Fruit fly (Drosophila melanogaster) whole organism, embryonic: Measurements from ENCODE around the gene CG12974.

Experiments
- ATbp ChIP-seq: fragments of 200-800 bp; sonication (Bioruptor generic); optimal IDR thresholded peaks from 2 replicates; lab custom pipeline; 2017; ENCODE audit warnings: missing biosample characterization, mild to moderate bottlenecking, missing genetic modification characterization, missing genetic modification reagents
- Adf1 ChIP-seq: fragments of 200-800 bp; sonication (Bioruptor generic); IDR thresholded peaks from 2 replicates; pipeline ENCODE4 v1.3.6; 2022; ENCODE audit warnings: missing biosample characterization, missing genetic modification characterization
- Awh ChIP-seq: fragments of 200-800 bp; sonication (Bioruptor generic); IDR thresholded peaks from 2 replicates; pipeline ENCODE4, ENCODE4 v1.3.6; 2022; ENCODE audit warnings: missing biosample characterization, missing genetic modification characterization
- CG10543 ChIP-seq: fragments of 200-800 bp; sonication (Bioruptor generic); optimal IDR thresholded peaks from 3 replicates; lab custom pipeline; 2017; ENCODE audit warnings: missing biosample characterization, mild to moderate bottlenecking, missing genetic modification characterization, moderate library complexity
- CG14050 ChIP-seq: fragments of 200-800 bp; sonication (Bioruptor generic); IDR thresholded peaks from 3 replicates; pipeline ENCODE4 v1.3.6; 2022; ENCODE audit warnings: missing biosample characterization, missing genetic modification characterization
- CG14667 ChIP-seq: fragments of 200-800 bp; sonication (Bioruptor generic); IDR thresholded peaks from 2 replicates; pipeline ENCODE4 v1.3.6; 2022; ENCODE audit warnings: missing biosample characterization, missing genetic modification characterization
- CG15514 ChIP-seq: fragments of 200-800 bp; sonication (Bioruptor generic); optimal IDR thresholded peaks from 3 replicates; lab custom pipeline; 2017; ENCODE audit warnings: missing biosample characterization, missing genetic modification characterization, mild to moderate bottlenecking, moderate library complexity, missing genetic modification reagents
- CG17568 ChIP-seq: fragments of 200-800 bp; sonication (Bioruptor generic); optimal IDR thresholded peaks from 2 replicates; lab custom pipeline; 2018; ENCODE audit warnings: missing biosample characterization, mild to moderate bottlenecking, missing genetic modification characterization, moderate library complexity
- CG2875 ChIP-seq: fragments of 200-800 bp; sonication (Bioruptor generic); optimal IDR thresholded peaks from 2 replicates; lab custom pipeline; 2017; ENCODE audit warnings: missing biosample characterization, mild to moderate bottlenecking, missing genetic modification characterization, missing genetic modification reagents
- CG34422 ChIP-seq: fragments of 200-800 bp; sonication (Bioruptor generic); IDR thresholded peaks from 3 replicates; pipeline ENCODE4 v1.3.6; 2022; ENCODE audit warnings: missing biosample characterization, missing genetic modification characterization
- CG4360 ChIP-seq: fragments of 200-800 bp; sonication (Bioruptor generic); IDR thresholded peaks from 2 replicates; pipeline ENCODE4 v1.3.6; 2022; ENCODE audit warnings: missing biosample characterization, missing genetic modification characterization
- CG43689 ChIP-seq: fragments of 200-800 bp; sonication (Bioruptor generic); IDR thresholded peaks from 2 replicates; pipeline ENCODE4 v1.3.6; 2022; ENCODE audit warnings: missing biosample characterization, missing genetic modification characterization
- CG4424 ChIP-seq: fragments of 200-800 bp; sonication (Bioruptor generic); optimal IDR thresholded peaks from 3 replicates; lab custom pipeline; 2016; ENCODE audit warnings: missing biosample characterization, missing genetic modification characterization
- CG6689 ChIP-seq: fragments of 200-800 bp; sonication (Bioruptor generic); IDR thresholded peaks from 2 replicates; pipeline ENCODE4 v1.3.6; 2022; ENCODE audit warnings: missing biosample characterization, missing genetic modification characterization
- CG6854 ChIP-seq: fragments of 200-800 bp; sonication (Bioruptor generic); optimal IDR thresholded peaks from 3 replicates; lab custom pipeline; 2017; ENCODE audit warnings: missing biosample characterization, mild to moderate bottlenecking, missing genetic modification characterization
- CG7357 ChIP-seq: fragments of 200-800 bp; sonication (Bioruptor generic); IDR thresholded peaks from 3 replicates; pipeline ENCODE4 v1.3.6; 2022; ENCODE audit warnings: missing biosample characterization, missing genetic modification characterization
- CG8290 ChIP-seq, 3 experiments: fragments of 200-800 bp; sonication (Bioruptor generic); optimal IDR thresholded peaks; 2 replicates each; lab custom pipeline; 2016 to 2019; ENCODE audit warnings: missing biosample characterization in 3 of 3, missing genetic modification characterization in 3 of 3, mild to moderate bottlenecking in 2 of 3, moderate library complexity in 1 of 3
- CG8388 ChIP-seq: fragments of 200-800 bp; sonication (Bioruptor generic); optimal IDR thresholded peaks from 2 replicates; lab custom pipeline; 2019; ENCODE audit warnings: missing biosample characterization, mild to moderate bottlenecking, missing genetic modification characterization, moderate library complexity
- CG8924 ChIP-seq: fragments of 200-800 bp; optimal IDR thresholded peaks from 3 replicates; lab custom pipeline; 2019; ENCODE audit warnings: missing biosample characterization, mild to moderate bottlenecking, missing genetic modification characterization, moderate library complexity
- CG9437 ChIP-seq: fragments of 200-800 bp; sonication (Bioruptor generic); optimal IDR thresholded peaks from 2 replicates; lab custom pipeline; 2018; ENCODE audit warnings: missing biosample characterization, mild to moderate bottlenecking, missing genetic modification characterization
- Deaf1 ChIP-seq: fragments of 200-800 bp; optimal IDR thresholded peaks from 3 replicates; lab custom pipeline; 2019; ENCODE audit warnings: missing biosample characterization, mild to moderate bottlenecking, missing genetic modification characterization, moderate library complexity
- Dfd ChIP-seq, 2 experiments: fragments of >200 bp; optimal IDR thresholded peaks; 2 replicates each; lab custom pipeline; 2017; ENCODE audit warnings: missing biosample characterization in 2 of 2, missing genetic modification characterization in 2 of 2
- Dip3 ChIP-seq: fragments of 200-800 bp; sonication (Bioruptor generic); optimal IDR thresholded peaks from 3 replicates; lab custom pipeline; 2016; ENCODE audit warnings: missing biosample characterization, missing genetic modification characterization
- Dll ChIP-seq: fragments of 200-800 bp; sonication (Bioruptor generic); IDR thresholded peaks from 4 replicates; pipeline ENCODE4 v1.3.6; 2022; ENCODE audit warnings: missing biosample characterization, missing genetic modification characterization; ENCODE audit not compliant: partially characterized antibody
- Dp ChIP-seq: fragments of 200-800 bp; sonication (Bioruptor generic); optimal IDR thresholded peaks from 2 replicates; lab custom pipeline; 2018; ENCODE audit warnings: missing biosample characterization, mild to moderate bottlenecking, missing genetic modification characterization, moderate library complexity
- MESR4 ChIP-seq: fragments of 200-800 bp; sonication (Bioruptor generic); optimal IDR thresholded peaks from 2 replicates; lab custom pipeline; 2018; ENCODE audit warnings: missing biosample characterization, mild to moderate bottlenecking, missing genetic modification characterization, moderate library complexity
- Med ChIP-seq: fragments of 200-800 bp; sonication (Bioruptor generic); peaks from one replicate; lab custom pipeline; 2016; ENCODE audit warnings: missing biosample characterization, missing genetic modification characterization, mild to moderate bottlenecking, inconsistent platforms, moderate library complexity
- Pdp1 ChIP-seq, 2 experiments: fragments of 200-800 bp; sonication (Bioruptor generic); optimal IDR thresholded peaks; 3 replicates each; lab custom pipeline; 2016; ENCODE audit warnings: missing biosample characterization in 2 of 2, missing genetic modification characterization in 2 of 2, mild to moderate bottlenecking in 1 of 2, moderate library complexity in 1 of 2
- Xbp1 ChIP-seq: fragments of 200-800 bp; sonication (Bioruptor generic); optimal IDR thresholded peaks from 3 replicates; lab custom pipeline; 2016; ENCODE audit warnings: missing biosample characterization, mild to moderate bottlenecking, missing genetic modification characterization
- ash1 ChIP-seq: fragments of 200-800 bp; sonication (Bioruptor generic); optimal IDR thresholded peaks from 2 replicates; lab custom pipeline; 2018; ENCODE audit warnings: missing biosample characterization, mild to moderate bottlenecking, missing genetic modification characterization
- bsh ChIP-seq, 2 experiments: fragments of 200-800 bp; sonication (Bioruptor generic); optimal IDR thresholded peaks; 2 replicates each; lab custom pipeline; 2017 to 2018; ENCODE audit warnings: mild to moderate bottlenecking in 2 of 2, missing biosample characterization in 2 of 2, missing genetic modification characterization in 2 of 2, moderate library complexity in 1 of 2
- chinmo ChIP-seq: fragments of 200-800 bp; sonication (Bioruptor generic); IDR thresholded peaks from 4 replicates; pipeline ENCODE4 v1.3.6; 2022; ENCODE audit warnings: missing biosample characterization, missing genetic modification characterization; ENCODE audit not compliant: partially characterized antibody
- ci ChIP-seq: fragments of 200-800 bp; sonication (Bioruptor generic); IDR thresholded peaks from 3 replicates; pipeline ENCODE4 v1.3.6; 2022; ENCODE audit warnings: missing biosample characterization, missing genetic modification characterization
- dati ChIP-seq: fragments of 200-800 bp; sonication (Bioruptor generic); IDR thresholded peaks from 2 replicates; pipeline ENCODE4 v1.3.6; 2022; ENCODE audit warnings: missing biosample characterization, missing genetic modification characterization
- gem ChIP-seq: fragments of 200-800 bp; sonication (Bioruptor generic); optimal IDR thresholded peaks from 2 replicates; lab custom pipeline; 2019; ENCODE audit warnings: missing biosample characterization, mild to moderate bottlenecking, missing genetic modification characterization, moderate library complexity
- gfzf ChIP-seq: fragments of 200-800 bp; sonication (Bioruptor generic); optimal IDR thresholded peaks from 2 replicates; lab custom pipeline; 2016; ENCODE audit warnings: missing biosample characterization, mild to moderate bottlenecking, missing genetic modification characterization, moderate library complexity
- her ChIP-seq: fragments of 200-800 bp; sonication (Bioruptor generic); optimal IDR thresholded peaks from 2 replicates; lab custom pipeline; 2016; ENCODE audit warnings: missing biosample characterization, missing genetic modification characterization
- inv ChIP-seq: fragments of 200-800 bp; sonication (Bioruptor generic); IDR thresholded peaks from 2 replicates; pipeline ENCODE4 v1.3.6; 2022; ENCODE audit warnings: missing biosample characterization, missing genetic modification characterization; ENCODE audit not compliant: partially characterized antibody
- kay ChIP-seq: fragments of 200-800 bp; sonication (Bioruptor generic); optimal IDR thresholded peaks from 2 replicates; lab custom pipeline; 2016; ENCODE audit warnings: missing biosample characterization, missing genetic modification characterization
- ken ChIP-seq: fragments of 200-800 bp; sonication (Bioruptor generic); IDR thresholded peaks from 3 replicates; pipeline ENCODE4 v1.3.6; 2022; ENCODE audit warnings: missing biosample characterization, missing genetic modification characterization
- kni ChIP-seq: fragments of 200-800 bp; sonication (Bioruptor generic); optimal IDR thresholded peaks from 3 replicates; lab custom pipeline; 2017; ENCODE audit warnings: mild to moderate bottlenecking, missing biosample characterization, missing genetic modification reagents, missing genetic modification characterization
- knrl ChIP-seq: fragments of 200-800 bp; sonication (Bioruptor generic); IDR thresholded peaks from 3 replicates; pipeline ENCODE4 v1.3.6; 2022; ENCODE audit warnings: missing biosample characterization, missing genetic modification characterization; ENCODE audit not compliant: partially characterized antibody
- nerfin-1 ChIP-seq: fragments of 200-800 bp; sonication (Bioruptor generic); optimal IDR thresholded peaks from 3 replicates; lab custom pipeline; 2019; ENCODE audit warnings: missing biosample characterization, mild to moderate bottlenecking, missing genetic modification characterization, moderate library complexity
- pros ChIP-seq: fragments of 200-800 bp; sonication (Bioruptor generic); optimal IDR thresholded peaks from 3 replicates; lab custom pipeline; 2019; ENCODE audit warnings: missing biosample characterization, mild to moderate bottlenecking, missing genetic modification characterization, moderate library complexity
- psq ChIP-seq: fragments of 200-800 bp; sonication (Bioruptor generic); optimal IDR thresholded peaks from 2 replicates; lab custom pipeline; 2017; ENCODE audit warnings: missing biosample characterization, missing genetic modification characterization
- ranshi ChIP-seq: fragments of 200-800 bp; sonication (Bioruptor generic); IDR thresholded peaks from 2 replicates; pipeline ENCODE4 v1.3.6; 2022; ENCODE audit warnings: missing biosample characterization, missing genetic modification characterization
- sens-2 ChIP-seq: fragments of 200-800 bp; sonication (Bioruptor generic); IDR thresholded peaks from 2 replicates; pipeline ENCODE4 v1.3.6; 2022; ENCODE audit warnings: missing biosample characterization, missing genetic modification characterization
- seq ChIP-seq: fragments of 200-800 bp; sonication (Bioruptor generic); IDR thresholded peaks from 2 replicates; pipeline ENCODE4 v1.3.6; 2022; ENCODE audit warnings: missing biosample characterization, missing genetic modification characterization

Gene CG12974

dm6 chr3L:21261403-21262164 is 24.2 kb downstream of the CG12974 start (continued):
- TF ChIP-seq CG2875 (GFP tag; lab: Kevin White, UChicago): no peak
- TF ChIP-seq pros: peak; percentile 61
- TF ChIP-seq ci (GFP tag; lab: Robert Waterston, UW): peak; percentile 57; the same call in 1 of the 3 replicates
- no peak for TF ChIP-seq Dip3 (GFP tag; lab: Kevin White, UChicago)
- no peak for TF ChIP-seq her (GFP tag; lab: Kevin White, UChicago)
- 0 out of 2 replicates have a peak, but pooled peaks have one; percentile 18 for TF ChIP-seq seq
- TF ChIP-seq psq (GFP tag; lab: Kevin White, UChicago): no peak
- no peak for TF ChIP-seq Dfd (GFP tag; optimal IDR thresholded peaks at IDR 0.05; lab: Kevin White, UChicago)
- TF ChIP-seq Awh: peak; percentile 80
- TF ChIP-seq Deaf1: peak; percentile 23
- no peak for TF ChIP-seq CG8290 (GFP tag; optimal IDR thresholded peaks at IDR 0.05; lab: Kevin White, UChicago)
- no peak for TF ChIP-seq CG8290 (tag; optimal IDR thresholded peaks at IDR 0.05; lab: Kevin White, UChicago)
- TF ChIP-seq CG7357 (GFP tag; lab: Robert Waterston, UW): no peak
- TF ChIP-seq CG8388 (GFP tag; lab: Kevin White, UChicago): no peak
- peak in 1 of 2 experiments; percentile 39 for TF ChIP-seq Pdp1 (GFP tag; optimal IDR thresholded peaks at IDR 0.05; lab: Kevin White, UChicago)
- TF ChIP-seq Med (GFP tag; lab: Kevin White, UChicago): peak; percentile 76
- TF ChIP-seq chinmo (GFP tag; lab: Robert Waterston, UW): peak; percentile 63; the same call in 1 of the 4 replicates
- no peak for TF ChIP-seq MESR4
- TF ChIP-seq kni (GFP tag; lab: Kevin White, UChicago): peak; percentile 54
- peak; percentile 23; the same call in 1 of the 2 replicates for TF ChIP-seq Adf1 (GFP tag; lab: Robert Waterston, UW)
- no peak for TF ChIP-seq ash1 (GFP tag; lab: Kevin White, UChicago)
- TF ChIP-seq sens-2 (GFP tag; lab: Robert Waterston, UW): 0 out of 2 replicates have a peak, but pooled peaks have one; percentile 23
- TF ChIP-seq gfzf: no peak
- TF ChIP-seq kay (GFP tag; lab: Kevin White, UChicago): no peak
- TF ChIP-seq ATbp (GFP tag; lab: Kevin White, UChicago): no peak
- TF ChIP-seq ranshi (GFP tag; lab: Robert Waterston, UW): 0 out of 2 replicates have a peak, but pooled peaks have one; percentile 23

- TF ChIP-seq CG6854 (GFP tag; lab: Kevin White, UChicago) (no peak), gem (tag; lab: Kevin White, UChicago) (peak; percentile 38), ken (no peak), CG34422 (GFP tag; lab: Robert Waterston, UW) (no peak), CG14050 (no peak), CG8924 (no peak), nerfin-1 (tag; lab: Kevin White, UChicago) (no peak), CG14667 (GFP tag; lab: Robert Waterston, UW) (no peak), Dll (GFP tag; lab: Robert Waterston, UW) (no peak), CG4360 (no peak), CG4424 (GFP tag; lab: Kevin White, UChicago) (peak; percentile 17), Xbp1 (GFP tag; lab: Kevin White, UChicago) (peak; percentile 22), dati (GFP tag; lab: Robert Waterston, UW) (no peak), inv (GFP tag; lab: Robert Waterston, UW) (no peak), bsh (GFP tag; optimal IDR thresholded peaks at IDR 0.05; lab: Kevin White, UChicago) (peak in 1 of 2 experiments; percentile 29), CG10543 (GFP tag; lab: Kevin White, UChicago) (no peak), CG9437 (no peak), CG43689 (GFP tag; lab: Robert Waterston, UW) (no peak), CG17568 (GFP tag; lab: Kevin White, UChicago) (no peak), CG15514 (GFP tag; lab: Kevin White, UChicago) (no peak), Dp (GFP tag; lab: Kevin White, UChicago) (no peak), CG6689 (peak; percentile 36; the same call in 1 of the 2 replicates), knrl (GFP tag; lab: Robert Waterston, UW) (no peak)
These were observed 26.5 kb downstream of the CG12974 start for dm6 chr3L:21259257-21259656.
